Worm (Caenorhabditis elegans): ENCODE measurements around the gene C02E7.6.

- TF ChIP-seq hlh-26 (GFP tag; conservative IDR thresholded peaks at IDR 0.05), result no peak
- TF ChIP-seq snpc-4 (GFP tag; optimal IDR thresholded peaks at IDR 0.05), result no peak
- TF ChIP-seq snpc-4 (tag; optimal IDR thresholded peaks at IDR 0.05), result no peak
- no peak for TF ChIP-seq snpc-1.1 (tag; optimal IDR thresholded peaks at IDR 0.05; ENCODE audit: insufficient read depth)
- TF ChIP-seq cebp-2 (GFP tag; IDR thresholded peaks at IDR 0.05), result no peak
- TF ChIP-seq sea-2 (GFP tag; IDR thresholded peaks at IDR 0.05), result no peak
- no peak for TF ChIP-seq hsf-1 (GFP tag; IDR thresholded peaks at IDR 0.05)
- no peak for TF ChIP-seq die-1 (tag; optimal IDR thresholded peaks at IDR 0.05)
- TF ChIP-seq Y95B8A.8 (GFP tag; IDR thresholded peaks at IDR 0.05), result no peak
- no peak for TF ChIP-seq lin-54 (GFP tag; optimal IDR thresholded peaks at IDR 0.05)
- TF ChIP-seq F23B12.7 (tag; optimal IDR thresholded peaks at IDR 0.05; ENCODE audit: insufficient read depth), result no peak
These were observed 38.6 kb downstream of the C02E7.6 start for ce11 chrV:4957619-4958018.

Data from whole organism, young adult.